Fruit fly (Drosophila melanogaster): ENCODE measurements around the gene tal-1A.

tal-1A gene

DNA sequence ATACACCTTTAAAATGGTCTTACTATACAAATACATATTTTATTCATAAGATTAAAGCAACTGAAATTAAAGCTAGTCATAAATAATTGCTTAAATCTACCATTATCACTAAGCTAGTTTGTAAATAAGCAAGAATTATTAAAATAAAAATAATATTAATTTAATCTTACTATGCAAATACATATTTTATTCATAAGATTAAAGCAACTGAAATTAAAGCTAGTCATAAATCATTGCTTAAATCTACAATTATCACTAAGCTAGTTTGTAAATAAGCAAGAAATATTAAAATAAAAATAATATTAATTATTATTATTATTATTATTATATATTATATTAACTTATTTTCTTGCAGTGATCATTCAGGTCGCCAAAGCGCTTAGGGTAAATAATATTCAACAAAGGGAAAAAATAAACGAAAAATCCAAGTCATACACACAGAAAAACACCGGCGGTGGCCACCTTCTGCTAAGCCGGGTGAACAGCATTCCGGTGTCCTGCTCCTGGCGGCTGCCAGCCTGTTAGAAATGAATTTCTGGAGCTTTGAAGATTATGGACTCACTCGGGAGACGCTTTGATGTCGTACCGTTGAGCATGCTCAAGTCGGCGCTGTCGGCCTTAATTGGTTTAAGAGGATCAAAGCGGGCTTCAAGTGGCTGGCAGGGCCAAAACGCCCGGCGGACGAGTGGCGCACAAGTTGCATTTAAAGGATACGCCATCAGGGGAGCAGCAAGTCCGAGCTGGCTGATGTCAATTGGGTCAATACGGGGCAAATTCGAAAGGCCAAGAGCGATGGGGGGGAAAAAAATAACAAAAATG, 8.8 kb upstream of the tal-1A start (continued):
- TF ChIP-seq CG4328 (GFP tag; optimal IDR thresholded peaks at IDR 0.05), result no peak
- TF ChIP-seq CG14014 (GFP tag; IDR thresholded peaks at IDR 0.05), result no peak
- no peak for TF ChIP-seq CG2889 (GFP tag; IDR thresholded peaks at IDR 0.05)
- no peak for TF ChIP-seq TFAM (GFP tag; optimal IDR thresholded peaks at IDR 0.05)
- no peak for TF ChIP-seq dmrt11E (tag; optimal IDR thresholded peaks at IDR 0.05)
- TF ChIP-seq fd102C (GFP tag; optimal IDR thresholded peaks at IDR 0.05), result no peak
- no peak for TF ChIP-seq gcm2 (GFP tag; optimal IDR thresholded peaks at IDR 0.05)
- no peak for TF ChIP-seq ato (GFP tag; IDR thresholded peaks at IDR 0.05; ENCODE audit: partially characterized antibody)
- TF ChIP-seq Fer3 (tag; optimal IDR thresholded peaks at IDR 0.05), result no peak
- no peak for TF ChIP-seq CG17802 (tag; optimal IDR thresholded peaks at IDR 0.05)
- TF ChIP-seq peb (GFP tag; IDR thresholded peaks at IDR 0.05), result no peak
- TF ChIP-seq Kr (GFP tag; optimal IDR thresholded peaks at IDR 0.05), result no peak
- no peak for TF ChIP-seq cas (GFP tag; IDR thresholded peaks at IDR 0.05)
- TF ChIP-seq CG6254 (GFP tag; optimal IDR thresholded peaks at IDR 0.05), result no peak
- TF ChIP-seq CG18262 (tag; optimal IDR thresholded peaks at IDR 0.05), result peak; percentile 70
- TF ChIP-seq BtbVII (GFP tag; optimal IDR thresholded peaks at IDR 0.05), result peak; percentile 43
- no peak for TF ChIP-seq CG4707 (GFP tag; optimal IDR thresholded peaks at IDR 0.05)
- no peak for TF ChIP-seq Camta (GFP tag; optimal IDR thresholded peaks at IDR 0.05)
- TF ChIP-seq CG8765 (GFP tag; IDR thresholded peaks at IDR 0.05), result no peak
- no peak for TF ChIP-seq CG1603 (tag; optimal IDR thresholded peaks at IDR 0.05)
- no peak for TF ChIP-seq ab (GFP tag; optimal IDR thresholded peaks at IDR 0.05)
- TF ChIP-seq dati (GFP tag; IDR thresholded peaks at IDR 0.05), result no peak
- TF ChIP-seq Lpt (GFP tag; optimal IDR thresholded peaks at IDR 0.05), result no peak
- no peak for TF ChIP-seq al (GFP tag; IDR thresholded peaks at IDR 0.05)
- TF ChIP-seq CG18011 (GFP tag; optimal IDR thresholded peaks at IDR 0.05), result no peak
- no peak for TF ChIP-seq Taf1 (GFP tag; IDR thresholded peaks at IDR 0.05)
- TF ChIP-seq Mes4 (GFP tag; optimal IDR thresholded peaks at IDR 0.05), result no peak
- 0 out of 2 replicates have a peak, but pooled peaks have one; percentile 6 for TF ChIP-seq Bgb (GFP tag; IDR thresholded peaks at IDR 0.05; ENCODE audit: partially characterized antibody)
- peak; percentile 59 for TF ChIP-seq sens (GFP tag)
- no peak for TF ChIP-seq CG18764 (GFP tag; optimal IDR thresholded peaks at IDR 0.05)
- no peak for TF ChIP-seq Pdp1 (GFP tag; optimal IDR thresholded peaks at IDR 0.05)
- no peak for TF ChIP-seq corto (GFP tag; optimal IDR thresholded peaks at IDR 0.05)
- no peak for TF ChIP-seq tna (GFP tag; IDR thresholded peaks at IDR 0.05; ENCODE audit: partially characterized antibody)
- TF ChIP-seq odd (GFP tag; optimal IDR thresholded peaks at IDR 0.05), result no peak
- no peak for TF ChIP-seq Dfd (GFP tag; optimal IDR thresholded peaks at IDR 0.05)
- TF ChIP-seq so (GFP tag; IDR thresholded peaks at IDR 0.05), result no peak
- no peak for TF ChIP-seq aop (GFP tag; IDR thresholded peaks at IDR 0.05)
- no peak for TF ChIP-seq zen2 (GFP tag; IDR thresholded peaks at IDR 0.05; ENCODE audit: partially characterized antibody)
- no peak for TF ChIP-seq unpg (GFP tag; optimal IDR thresholded peaks at IDR 0.05)
- no peak for TF ChIP-seq CG9876 (GFP tag; optimal IDR thresholded peaks at IDR 0.05)
- TF ChIP-seq H15 (GFP tag; IDR thresholded peaks at IDR 0.05), result 0 out of 3 replicates have a peak, but pooled peaks have one; percentile 9
- no peak for TF ChIP-seq CG7745 (tag; optimal IDR thresholded peaks at IDR 0.05)
- TF ChIP-seq abd-A (tag; optimal IDR thresholded peaks at IDR 0.05), result no peak
- no peak for TF ChIP-seq CrebB (tag; optimal IDR thresholded peaks at IDR 0.05)
- TF ChIP-seq Dp (GFP tag; optimal IDR thresholded peaks at IDR 0.05), result no peak
- TF ChIP-seq CG5245 (GFP tag; optimal IDR thresholded peaks at IDR 0.05), result no peak
- no peak for TF ChIP-seq kni (GFP tag; optimal IDR thresholded peaks at IDR 0.05)
- TF ChIP-seq CG34224 (GFP tag; IDR thresholded peaks at IDR 0.05; ENCODE audit: partially characterized antibody), result no peak
- TF ChIP-seq CG7357 (GFP tag; IDR thresholded peaks at IDR 0.05), result no peak

Data from whole organism, embryonic.